Worm (Caenorhabditis elegans): Measurements from ENCODE around the gene msp-55.
"Not testable (repeated sequence)": the region's sequence is repeated elsewhere in the genome, so short reads cannot be mapped to it uniquely, and the experiment has no call there.

msp-55 gene

ce11 chrIV:5033276-5033675, 22.5 kb downstream of the msp-55 start, which contains the start of gene C09B9.4:
Gene C09B9.4, minus strand, starts transcription at chrIV:5033376.
- TF ChIP-seq dao-5 (tag; optimal IDR thresholded peaks at IDR 0.05), result no peak
- TF ChIP-seq him-1 (tag; optimal IDR thresholded peaks at IDR 0.05), result no peak
- no peak for TF ChIP-seq W03F9.2 (tag; optimal IDR thresholded peaks at IDR 0.05)

DNA sequence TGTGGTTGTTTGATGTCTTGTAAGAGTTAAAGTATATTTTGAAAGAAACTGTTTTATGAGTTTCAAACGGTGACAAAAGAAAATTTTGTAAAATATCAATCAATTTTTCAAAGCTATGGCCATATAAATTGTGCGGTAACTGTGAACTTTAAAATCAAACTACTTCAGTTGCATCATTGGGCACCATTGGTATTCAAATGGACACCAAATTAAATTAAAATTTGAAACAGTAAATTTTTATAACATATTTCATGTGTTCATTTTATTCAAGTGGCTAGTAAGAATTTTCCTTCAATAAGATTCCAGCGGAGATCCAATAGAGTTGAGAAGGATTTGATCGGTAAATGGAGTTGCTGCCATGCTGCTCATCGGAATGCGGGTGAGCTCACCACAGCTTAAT, 24.5 kb downstream of the msp-55 start:
- no peak for TF ChIP-seq him-1 (tag; optimal IDR thresholded peaks at IDR 0.05)

DNA sequence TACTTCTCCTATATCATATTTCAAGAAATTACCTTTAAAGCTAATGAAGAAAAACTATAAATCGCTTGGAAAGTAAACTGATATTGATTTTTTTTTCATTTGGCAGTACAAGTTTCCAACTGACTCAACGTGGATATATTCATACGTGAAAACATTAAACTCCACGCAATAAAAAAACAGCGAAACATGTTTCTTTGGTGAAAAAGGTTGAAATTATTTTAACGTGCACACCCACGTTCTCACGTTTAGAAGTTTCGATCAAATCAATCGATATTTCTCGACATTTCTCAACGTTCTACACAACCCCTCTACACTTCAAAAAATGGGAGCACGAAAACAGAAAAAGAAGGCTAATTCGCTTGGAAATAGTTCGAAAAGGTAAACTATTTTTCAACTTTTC, 26.8 kb downstream of the msp-55 start, which contains the start of the genes best-6 and C09B9.2:
Gene best-6, minus strand, starts transcription at position 101 of the 400 bp plus-strand sequence.
Gene C09B9.2, plus strand, starts transcription at position 314 of the 400 bp plus-strand sequence.
- TF ChIP-seq him-1 (tag; optimal IDR thresholded peaks at IDR 0.05), result no peak
- no peak for TF ChIP-seq dao-5 (tag; optimal IDR thresholded peaks at IDR 0.05)
- TF ChIP-seq W03F9.2 (tag; optimal IDR thresholded peaks at IDR 0.05), result no peak

DNA sequence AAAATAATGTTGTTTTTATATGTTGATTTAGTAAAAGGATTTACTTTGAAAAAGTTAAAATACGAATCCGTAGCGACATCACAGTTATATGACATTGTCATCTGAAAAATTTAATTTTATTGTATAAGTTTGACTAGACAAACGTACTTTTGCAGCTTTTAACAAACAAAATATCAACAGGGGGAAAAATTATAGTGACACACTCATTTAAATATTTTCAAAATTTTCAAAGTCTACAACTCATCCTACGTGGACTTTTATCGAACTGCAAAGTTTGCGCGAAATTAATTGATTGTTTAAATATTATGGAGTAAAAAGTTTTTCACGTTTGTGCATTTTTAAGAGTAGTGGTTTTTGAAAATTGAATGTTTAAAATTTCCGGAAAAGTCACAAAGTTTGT, 30.2 kb downstream of the msp-55 start, which contains the start of gene C09B9.85:
Gene C09B9.85, minus strand, starts transcription at position 101 of the 400 bp plus-strand sequence.
- TF ChIP-seq W03F9.2 (tag; optimal IDR thresholded peaks at IDR 0.05) (no peak), him-1 (tag; optimal IDR thresholded peaks at IDR 0.05) (no peak), dao-5 (tag; optimal IDR thresholded peaks at IDR 0.05) (no peak)

DNA sequence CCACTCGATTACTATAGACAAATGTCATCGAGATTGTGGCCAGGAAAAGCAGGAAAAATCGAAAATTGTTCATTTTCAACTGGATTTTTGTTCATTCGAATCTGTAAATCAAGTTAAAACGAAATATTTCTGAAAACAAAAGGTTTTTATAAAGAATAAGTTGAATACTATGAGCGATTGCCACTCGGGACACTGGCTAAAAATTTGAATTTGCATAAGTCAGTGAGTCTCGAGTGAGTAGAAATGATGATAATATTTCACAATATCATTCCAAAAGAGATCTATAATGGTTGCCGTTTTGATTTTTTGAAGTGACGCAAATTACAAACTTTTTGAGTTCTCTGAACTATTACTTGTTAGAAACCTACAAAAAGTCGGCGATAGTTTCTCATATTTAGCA, 35.3 kb downstream of the msp-55 start, which contains the start of gene T28H11.8:
Gene T28H11.8, minus strand, starts transcription at position 101 of the 400 bp plus-strand sequence.
- no peak for TF ChIP-seq dao-5 (tag; optimal IDR thresholded peaks at IDR 0.05)
- TF ChIP-seq him-1 (tag; optimal IDR thresholded peaks at IDR 0.05), result no peak
- no peak for TF ChIP-seq W03F9.2 (tag; optimal IDR thresholded peaks at IDR 0.05)

- not testable (repeated sequence) for TF ChIP-seq W03F9.2, him-1, dao-5 (tag; optimal IDR thresholded peaks at IDR 0.05)
Measured at ce11 chrIV:5017075-5017474, 38.7 kb downstream of the msp-55 start, which contains the start of gene T28H11.7. Gene T28H11.7, minus strand, starts transcription at chrIV:5017175.

- TF ChIP-seq W03F9.2, him-1, dao-5 (tag; optimal IDR thresholded peaks at IDR 0.05): not testable (repeated sequence)
Measured at ce11 chrIV:5016461-5016860, 39.4 kb downstream of the msp-55 start, which contains the start of gene ssq-4. Gene ssq-4, plus strand, starts transcription at chrIV:5016479.

- TF ChIP-seq him-1 (tag; optimal IDR thresholded peaks at IDR 0.05) (no peak), W03F9.2 (tag; optimal IDR thresholded peaks at IDR 0.05) (no peak), dao-5 (tag; optimal IDR thresholded peaks at IDR 0.05) (no peak)
Measured at ce11 chrIV:5012241-5012640, 43.6 kb downstream of the msp-55 start, which contains the start of gene srm-1. Gene srm-1, plus strand, starts transcription at chrIV:5012541.

ce11 chrIV:5008378-5008777, 47.4 kb downstream of the msp-55 start, which contains the start of gene srm-2:
Gene srm-2, plus strand, starts transcription at chrIV:5008678.
- TF ChIP-seq W03F9.2 (tag; optimal IDR thresholded peaks at IDR 0.05) (no peak), him-1 (tag; optimal IDR thresholded peaks at IDR 0.05) (no peak), dao-5 (tag; optimal IDR thresholded peaks at IDR 0.05) (no peak)
